Fruit fly (Drosophila melanogaster): ENCODE data around the gene Qtzl.

Gene Qtzl

dm6 chr2L:12044613-12045350 is 49.2 kb downstream of the Qtzl start, which contains the start of gene CG6785 (continued):
- TF ChIP-seq insv (GFP tag; optimal IDR thresholded peaks at IDR 0.05): peak in 1 of 2 experiments; percentile 77
- TF ChIP-seq CG32532 (GFP tag; IDR thresholded peaks at IDR 0.05): peak; percentile 38; the same call in 1 of the 2 replicates
- peak; percentile 78 for TF ChIP-seq CG14965 (GFP tag; optimal IDR thresholded peaks at IDR 0.05; ENCODE audit: borderline replicate concordance)
- no peak for TF ChIP-seq dan (GFP tag; IDR thresholded peaks at IDR 0.05)
- TF ChIP-seq MESR4 (GFP tag; optimal IDR thresholded peaks at IDR 0.05): peak; percentile 48
- TF ChIP-seq Dfd (GFP tag; optimal IDR thresholded peaks at IDR 0.05): no peak
- TF ChIP-seq Meics (GFP tag; optimal IDR thresholded peaks at IDR 0.05): peak; percentile 84
- peak; percentile 19 for TF ChIP-seq Chrac-16 (GFP tag; optimal IDR thresholded peaks at IDR 0.05)
- TF ChIP-seq CG5180 (GFP tag; optimal IDR thresholded peaks at IDR 0.05): peak; percentile 83
- TF ChIP-seq Hmr (GFP tag; optimal IDR thresholded peaks at IDR 0.05): peak; percentile 90
- peak; percentile 52 for TF ChIP-seq CG10147 (GFP tag; optimal IDR thresholded peaks at IDR 0.05)
- no peak for TF ChIP-seq zen2 (GFP tag; IDR thresholded peaks at IDR 0.05; ENCODE audit: partially characterized antibody)
- TF ChIP-seq Bgb (GFP tag; IDR thresholded peaks at IDR 0.05; ENCODE audit: partially characterized antibody): 0 out of 2 replicates have a peak, but pooled peaks have one; percentile 5
- peak; percentile 77 for TF ChIP-seq oc (tag; optimal IDR thresholded peaks at IDR 0.05)
- TF ChIP-seq gt (GFP tag; IDR thresholded peaks at IDR 0.05): no peak
- TF ChIP-seq sqz (GFP tag; optimal IDR thresholded peaks at IDR 0.05): peak; percentile 80
- peak in 1 of 2 experiments; percentile 50 for TF ChIP-seq crp (GFP tag; optimal IDR thresholded peaks at IDR 0.05)
- TF ChIP-seq CG31224 (GFP tag; IDR thresholded peaks at IDR 0.05): no peak
- peak; percentile 73 for TF ChIP-seq CG14710 (tag; optimal IDR thresholded peaks at IDR 0.05)
- TF ChIP-seq CG33557 (GFP tag; optimal IDR thresholded peaks at IDR 0.05): peak; percentile 91
- TF ChIP-seq abd-A (tag; optimal IDR thresholded peaks at IDR 0.05): peak; percentile 89
- TF ChIP-seq Ets65A (GFP tag): no peak
- no peak for TF ChIP-seq ken (GFP tag; IDR thresholded peaks at IDR 0.05)
- TF ChIP-seq CG4404 (GFP tag; IDR thresholded peaks at IDR 0.05): no peak
- no peak for TF ChIP-seq CG42726 (GFP tag; IDR thresholded peaks at IDR 0.05; ENCODE audit: partially characterized antibody)
- TF ChIP-seq Doc3 (GFP tag; IDR thresholded peaks at IDR 0.05; ENCODE audit: partially characterized antibody): no peak
- peak; percentile 61 for TF ChIP-seq Dip3 (GFP tag; optimal IDR thresholded peaks at IDR 0.05)
- peak; percentile 25 for TF ChIP-seq CG9437 (GFP tag; optimal IDR thresholded peaks at IDR 0.05)
- TF ChIP-seq YL-1 (GFP tag; optimal IDR thresholded peaks at IDR 0.05): peak; percentile 92
- no peak for TF ChIP-seq CG4730 (GFP tag; IDR thresholded peaks at IDR 0.05)
- TF ChIP-seq CG1233 (GFP tag; optimal IDR thresholded peaks at IDR 0.05): peak; percentile 85
- peak; percentile 59; the same call in 1 of the 2 replicates for TF ChIP-seq sob (GFP tag; IDR thresholded peaks at IDR 0.05)
- no peak for TF ChIP-seq pros (GFP tag; optimal IDR thresholded peaks at IDR 0.05)
- peak; percentile 80 for TF ChIP-seq Nf-YB (GFP tag; optimal IDR thresholded peaks at IDR 0.05)
- peak; percentile 68 for TF ChIP-seq sima (GFP tag; optimal IDR thresholded peaks at IDR 0.05)
- peak; percentile 81 for TF ChIP-seq Bteb2 (GFP tag; optimal IDR thresholded peaks at IDR 0.05)
- TF ChIP-seq cad (GFP tag; optimal IDR thresholded peaks at IDR 0.05): no peak
- TF ChIP-seq CG7963 (GFP tag; IDR thresholded peaks at IDR 0.05; ENCODE audit: partially characterized antibody): no peak
- no peak for TF ChIP-seq Elba2 (GFP tag; optimal IDR thresholded peaks at IDR 0.05)
- no peak for TF ChIP-seq vnd (GFP tag; IDR thresholded peaks at IDR 0.05; ENCODE audit: partially characterized antibody)
- TF ChIP-seq tgo (GFP tag; IDR thresholded peaks at IDR 0.05): no peak
- no peak for TF ChIP-seq gsb (GFP tag; IDR thresholded peaks at IDR 0.05)
- TF ChIP-seq CG15011 (GFP tag; optimal IDR thresholded peaks at IDR 0.05): peak; percentile 76
- TF ChIP-seq CkIIα-i1 (GFP tag; IDR thresholded peaks at IDR 0.05): no peak
- TF ChIP-seq CG13287 (GFP tag; IDR thresholded peaks at IDR 0.05; ENCODE audit: partially characterized antibody): peak; percentile 15; the same call in 1 of the 2 replicates
- TF ChIP-seq CG31441 (GFP tag; IDR thresholded peaks at IDR 0.05): peak; percentile 66
- TF ChIP-seq gro (GFP tag; optimal IDR thresholded peaks at IDR 0.05): peak; percentile 85
- TF ChIP-seq CG8478 (optimal IDR thresholded peaks at IDR 0.05): no peak
- no peak for TF ChIP-seq ara (GFP tag; IDR thresholded peaks at IDR 0.05)

All from whole organism, embryonic.